Fruit fly (Drosophila melanogaster) whole organism, pupa: ENCODE measurements around the gene r.

Experiments
- CG10348 ChIP-seq: fragments of 200-800 bp; sonication (Bioruptor generic); IDR thresholded peaks from 2 replicates; pipeline ENCODE4 v1.3.6; 2022; ENCODE audit warnings: missing biosample characterization, missing genetic modification characterization
- CG12605 ChIP-seq: fragments of 200-800 bp; sonication (Bioruptor generic); IDR thresholded peaks from 2 replicates; pipeline ENCODE4 v1.3.6; 2022; ENCODE audit warnings: missing biosample characterization, missing genetic modification characterization
- CG13204 ChIP-seq: fragments of 200-800 bp; sonication (Bioruptor generic); optimal IDR thresholded peaks from 2 replicates; lab custom pipeline; 2018; ENCODE audit warnings: missing biosample characterization, mild to moderate bottlenecking, missing genetic modification characterization, moderate library complexity
- CG14655 ChIP-seq: fragments of 200-800 bp; sonication (Bioruptor generic); optimal IDR thresholded peaks from 3 replicates; lab custom pipeline; 2017; ENCODE audit warnings: mild to moderate bottlenecking, missing biosample characterization, missing genetic modification reagents, missing genetic modification characterization
- CG15710 ChIP-seq: fragments of 200-800 bp; sonication (Bioruptor generic); optimal IDR thresholded peaks from 2 replicates; lab custom pipeline; 2018; ENCODE audit warnings: missing biosample characterization, mild to moderate bottlenecking, missing genetic modification characterization, moderate library complexity
- CG17806 ChIP-seq: fragments of 200-800 bp; sonication (Bioruptor generic); optimal IDR thresholded peaks from 2 replicates; lab custom pipeline; 2018; ENCODE audit warnings: missing biosample characterization, mild to moderate bottlenecking, missing genetic modification characterization, moderate library complexity
- CG32121 ChIP-seq: fragments of 200-800 bp; sonication (Bioruptor generic); IDR thresholded peaks from 2 replicates; pipeline ENCODE4 v1.3.6; 2022; ENCODE audit warnings: missing biosample characterization, missing genetic modification characterization
- CG34367 ChIP-seq: fragments of 200-800 bp; sonication (Bioruptor generic); optimal IDR thresholded peaks from 2 replicates; lab custom pipeline; 2018; ENCODE audit warnings: missing biosample characterization, mild to moderate bottlenecking, missing genetic modification characterization
- CG4496 ChIP-seq: fragments of 200-800 bp; sonication (Bioruptor generic); IDR thresholded peaks from 3 replicates; pipeline ENCODE4 v1.3.6; 2022; ENCODE audit warnings: missing biosample characterization, missing genetic modification characterization
- CG8159 ChIP-seq: fragments of 200-800 bp; sonication (Bioruptor generic); optimal IDR thresholded peaks from 3 replicates; lab custom pipeline; 2018; ENCODE audit warnings: missing biosample characterization, mild to moderate bottlenecking, missing genetic modification characterization, moderate library complexity
- CG8301 ChIP-seq: fragments of 200-800 bp; sonication (Bioruptor generic); optimal IDR thresholded peaks from 2 replicates; lab custom pipeline; 2018; ENCODE audit warnings: missing biosample characterization, mild to moderate bottlenecking, missing genetic modification characterization
- CG9948 ChIP-seq: fragments of 200-800 bp; sonication (Bioruptor generic); optimal IDR thresholded peaks from 2 replicates; lab custom pipeline; 2018; ENCODE audit warnings: missing biosample characterization, mild to moderate bottlenecking, missing genetic modification characterization, moderate library complexity
- D1 ChIP-seq: fragments of 200-800 bp; sonication (Bioruptor generic); optimal IDR thresholded peaks from 2 replicates; lab custom pipeline; 2018; ENCODE audit warnings: missing biosample characterization, mild to moderate bottlenecking, missing genetic modification characterization, moderate library complexity
- EcR ChIP-seq: fragments of 200-800 bp; sonication (Bioruptor generic); optimal IDR thresholded peaks from 3 replicates; lab custom pipeline; 2019; ENCODE audit warnings: missing biosample characterization, missing genetic modification characterization, mild to moderate bottlenecking, moderate library complexity, missing genetic modification reagents
- Ets98B ChIP-seq: fragments of 200-800 bp; sonication (Bioruptor generic); IDR thresholded peaks from 2 replicates; pipeline ENCODE4 v1.3.6; 2022; ENCODE audit warnings: missing biosample characterization, missing genetic modification characterization
- Pif1A ChIP-seq: fragments of 200-800 bp; sonication (Bioruptor generic); optimal IDR thresholded peaks from 3 replicates; lab custom pipeline; 2016; ENCODE audit warnings: missing biosample characterization, missing genetic modification characterization
- Pif1B ChIP-seq: fragments of 200-800 bp; sonication (Bioruptor generic); optimal IDR thresholded peaks from 3 replicates; lab custom pipeline; 2016; ENCODE audit warnings: missing biosample characterization, missing genetic modification characterization
- Snoo ChIP-seq: fragments of 200-800 bp; sonication (Bioruptor generic); optimal IDR thresholded peaks from 3 replicates; lab custom pipeline; 2017; ENCODE audit warnings: missing biosample characterization, mild to moderate bottlenecking, missing genetic modification characterization, inconsistent platforms
- fd96Ca ChIP-seq: fragments of 200-800 bp; sonication (Bioruptor generic); IDR thresholded peaks from 3 replicates; pipeline ENCODE4 v1.3.6; 2022; ENCODE audit warnings: missing biosample characterization, missing genetic modification characterization
- gl ChIP-seq: fragments of 200-800 bp; sonication (Bioruptor generic); optimal IDR thresholded peaks from 2 replicates; lab custom pipeline; 2018; ENCODE audit warnings: missing biosample characterization, mild to moderate bottlenecking, missing genetic modification characterization
- rn ChIP-seq: fragments of 200-800 bp; sonication (Bioruptor generic); IDR thresholded peaks from 2 replicates; pipeline ENCODE4 v1.3.6; 2022; ENCODE audit warnings: missing biosample characterization, missing genetic modification characterization

Gene r

dm6 chrX:16697882-16698571 is 42.9 kb downstream of the r start:
- TF ChIP-seq fd96Ca (GFP tag; lab: Robert Waterston, UW) (no peak), EcR (no peak), gl (tag; lab: Kevin White, UChicago) (no peak), CG8159 (tag; lab: Kevin White, UChicago) (no peak), Ets98B (GFP tag; lab: Robert Waterston, UW) (no peak), CG8301 (no peak)

dm6 chrX:16700070-16700469 is 44.9 kb downstream of the r start, which contains the start of gene CG9676:
TSS of gene CG9676 (minus strand) at chrX:16700170.
- TF ChIP-seq Pif1B (GFP tag; lab: Kevin White, UChicago) (no peak), CG32121 (GFP tag; lab: Robert Waterston, UW) (no peak), CG8301 (no peak), CG10348 (GFP tag; lab: Robert Waterston, UW) (no peak), CG12605 (no peak), CG14655 (no peak), gl (tag; lab: Kevin White, UChicago) (no peak), CG9948 (tag; lab: Kevin White, UChicago) (no peak), CG13204 (GFP tag; lab: Kevin White, UChicago) (no peak), CG4496 (GFP tag; lab: Robert Waterston, UW) (no peak), Snoo (tag; lab: Kevin White, UChicago) (no peak), fd96Ca (GFP tag; lab: Robert Waterston, UW) (no peak), EcR (no peak), Pif1A (GFP tag; lab: Kevin White, UChicago) (no peak), Ets98B (GFP tag; lab: Robert Waterston, UW) (no peak), D1 (tag; lab: Kevin White, UChicago) (no peak), CG17806 (tag; lab: Kevin White, UChicago) (no peak), CG8159 (tag; lab: Kevin White, UChicago) (no peak)
- TF ChIP-seq, all 21 proteins: peak for 0

dm6 chrX:16701941-16702340 is 46.8 kb downstream of the r start, which contains the start of gene sphe:
TSS of gene sphe (minus strand) at chrX:16701972.
- TF ChIP-seq CG9948 (tag; lab: Kevin White, UChicago) (no peak), CG34367 (tag; lab: Kevin White, UChicago) (no peak), Ets98B (GFP tag; lab: Robert Waterston, UW) (no peak), Pif1B (GFP tag; lab: Kevin White, UChicago) (no peak), Snoo (tag; lab: Kevin White, UChicago) (no peak), CG8159 (tag; lab: Kevin White, UChicago) (no peak)

dm6 chrX:16703747-16704146 is 48.6 kb downstream of the r start, which contains the start of the genes CG9673 and CG4653:
TSS of gene CG9673 (minus strand) at chrX:16703884.
TSS of gene CG4653 (plus strand) at chrX:16704081.
- TF ChIP-seq CG17806 (tag; lab: Kevin White, UChicago), result no peak
- no peak for TF ChIP-seq CG14655
- no peak for TF ChIP-seq CG13204 (GFP tag; lab: Kevin White, UChicago)
- no peak for TF ChIP-seq CG8301
- no peak for TF ChIP-seq CG10348 (GFP tag; lab: Robert Waterston, UW)
- TF ChIP-seq CG34367 (tag; lab: Kevin White, UChicago), result no peak
- TF ChIP-seq fd96Ca (GFP tag; lab: Robert Waterston, UW), result no peak
- no peak for TF ChIP-seq Snoo (tag; lab: Kevin White, UChicago)

dm6 chrX:16706774-16707173 is 51.6 kb downstream of the r start, which contains the start of gene CG9672:
TSS of gene CG9672 (minus strand) at chrX:16706874.
- TF ChIP-seq CG17806 (tag; lab: Kevin White, UChicago) (no peak), Pif1A (GFP tag; lab: Kevin White, UChicago) (no peak), CG34367 (tag; lab: Kevin White, UChicago) (no peak), CG13204 (GFP tag; lab: Kevin White, UChicago) (no peak), gl (tag; lab: Kevin White, UChicago) (no peak), CG14655 (no peak), Snoo (tag; lab: Kevin White, UChicago) (no peak), Pif1B (GFP tag; lab: Kevin White, UChicago) (no peak), D1 (tag; lab: Kevin White, UChicago) (no peak), CG15710 (tag; lab: Kevin White, UChicago) (no peak), EcR (no peak), CG8159 (tag; lab: Kevin White, UChicago) (no peak), CG10348 (GFP tag; lab: Robert Waterston, UW) (no peak), rn (GFP tag; lab: Robert Waterston, UW) (no peak), Ets98B (GFP tag; lab: Robert Waterston, UW) (no peak), CG12605 (no peak), fd96Ca (GFP tag; lab: Robert Waterston, UW) (no peak), CG4496 (GFP tag; lab: Robert Waterston, UW) (no peak), CG9948 (tag; lab: Kevin White, UChicago) (no peak), CG8301 (no peak)

- TF ChIP-seq CG10348 (GFP tag; lab: Robert Waterston, UW), result no peak
- no peak for TF ChIP-seq CG12605
- no peak for TF ChIP-seq CG15710 (tag; lab: Kevin White, UChicago)
- no peak for TF ChIP-seq Pif1B (GFP tag; lab: Kevin White, UChicago)
- TF ChIP-seq CG9948 (tag; lab: Kevin White, UChicago), result no peak
- TF ChIP-seq, all 21 proteins: peak for 0
Measured at dm6 chrX:16711003-16711402, 55.8 kb downstream of the r start, which contains the start of gene CG13008. TSS of gene CG13008 (plus strand) at chrX:16711303.
